Worm (Caenorhabditis elegans): ENCODE data around the gene ufd-1.
"Not testable (repeated sequence)": the region's sequence is repeated elsewhere in the genome, so short reads cannot be mapped to it uniquely, and the experiment has no call there.

ce11 chrIV:12294770-12295169 is 35.9 kb downstream of the ufd-1 start:
- TF ChIP-seq skn-1 (tag; optimal IDR thresholded peaks at IDR 0.05); fos-1 (tag; optimal IDR thresholded peaks at IDR 0.05); nhr-25 (tag; optimal IDR thresholded peaks at IDR 0.05; ENCODE audit: borderline replicate concordance, insufficient read depth); unc-130 (GFP tag; optimal IDR thresholded peaks at IDR 0.05); unc-62 (GFP tag; optimal IDR thresholded peaks at IDR 0.05 in 1 of 2); unc-62 (tag; optimal IDR thresholded peaks at IDR 0.05); nhr-76 (tag; optimal IDR thresholded peaks at IDR 0.05); egl-27 (tag; optimal IDR thresholded peaks at IDR 0.05); lin-15B (tag; optimal IDR thresholded peaks at IDR 0.05); aly-2 (tag; optimal IDR thresholded peaks at IDR 0.05): not testable (repeated sequence)
